Worm (Caenorhabditis elegans) whole organism, L4/young adult: ENCODE results near the gene C53C11.1.

Source experiments
- W03F9.2 ChIP-seq: fragments of 150-350 bp; optimal IDR thresholded peaks from 2 replicates; lab custom pipeline; 2014; ENCODE audit warnings: missing biosample characterization, missing genetic modification characterization
- dao-5 ChIP-seq: sonication (generic microtip); optimal IDR thresholded peaks from 2 replicates; lab custom pipeline; 2016; ENCODE audit warnings: missing genotype, missing genetic modification characterization, moderate library complexity, missing compliant biosample characterization
- him-1 ChIP-seq: sonication (generic microtip); optimal IDR thresholded peaks from 2 replicates; lab custom pipeline; 2016; ENCODE audit warnings: missing genotype, missing genetic modification reagents, missing genetic modification characterization, missing compliant biosample characterization

DNA sequence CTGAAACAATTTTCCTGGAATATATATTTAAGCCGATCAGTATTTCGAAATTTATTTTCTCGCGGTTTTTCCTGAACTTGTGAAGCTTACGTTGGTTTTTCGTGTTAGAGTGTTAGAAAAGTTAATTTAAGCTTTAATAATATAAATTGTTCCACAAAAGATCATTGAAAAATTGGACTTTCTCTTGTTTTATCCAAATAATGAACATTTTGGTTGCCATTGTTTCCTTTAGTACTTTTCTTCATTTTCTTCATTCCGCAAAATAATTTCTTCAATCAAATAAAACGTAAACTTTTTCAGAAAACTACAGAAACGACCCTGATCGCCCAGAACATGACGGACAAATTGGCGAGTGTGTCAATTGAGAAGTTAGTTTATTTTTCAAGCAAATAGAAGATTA, 38.2 kb upstream of the C53C11.1 start, which contains the start of gene fbxa-120:
- no peak for TF ChIP-seq him-1
- TF ChIP-seq dao-5 (tag; lab: Kevin White, UChicago): no peak
- no peak for TF ChIP-seq W03F9.2 (tag; lab: Kevin White, UChicago)
